Worm (Caenorhabditis elegans): ENCODE measurements around the gene Y54G11A.17.

Gene Y54G11A.17

ce11 chrII:14344166-14344565, 5.0 kb downstream of the Y54G11A.17 start, which contains the start of gene ddl-3:
ddl-3 (minus strand) TSS chrII:14344454.
- 0 out of 2 replicates have a peak, but pooled peaks have one; percentile 42 for TF ChIP-seq aptf-3 (GFP tag; IDR thresholded peaks at IDR 0.05)
- 0 out of 2 replicates have a peak, but pooled peaks have one; percentile 70 for TF ChIP-seq cebp-2 (GFP tag; IDR thresholded peaks at IDR 0.05)
- TF ChIP-seq pbrm-1 (GFP tag; IDR thresholded peaks at IDR 0.05): 0 out of 2 replicates have a peak, but pooled peaks have one; percentile 34
- 0 out of 2 replicates have a peak, but pooled peaks have one; percentile 21 for TF ChIP-seq madf-6 (GFP tag; IDR thresholded peaks at IDR 0.05)

ce11 chrII:14321225-14321624, 28.0 kb downstream of the Y54G11A.17 start:
- no peak for TF ChIP-seq F33H1.4 (GFP tag; IDR thresholded peaks at IDR 0.05)
- no peak for TF ChIP-seq nfya-2 (GFP tag; IDR thresholded peaks at IDR 0.05)
- TF ChIP-seq fkh-3 (tag; optimal IDR thresholded peaks at IDR 0.05): no peak
- no peak for TF ChIP-seq ztf-25 (GFP tag; IDR thresholded peaks at IDR 0.05)
- TF ChIP-seq F22D6.2 (tag; optimal IDR thresholded peaks at IDR 0.05): no peak
- TF ChIP-seq madf-10 (tag; optimal IDR thresholded peaks at IDR 0.05): no peak
- no peak for TF ChIP-seq tbx-9 (tag; optimal IDR thresholded peaks at IDR 0.05; ENCODE audit: borderline replicate concordance)
- TF ChIP-seq F10E7.11 (tag; optimal IDR thresholded peaks at IDR 0.05): no peak
- TF ChIP-seq lag-1 (GFP tag; IDR thresholded peaks at IDR 0.05): no peak
- TF ChIP-seq nfyb-1 (GFP tag; IDR thresholded peaks at IDR 0.05): no peak
- TF ChIP-seq ekl-4 (GFP tag; IDR thresholded peaks at IDR 0.05): no peak
- no peak for TF ChIP-seq nhr-27 (tag; optimal IDR thresholded peaks at IDR 0.05)
- TF ChIP-seq B0019.2 (GFP tag; conservative IDR thresholded peaks at IDR 0.05): no peak
- TF ChIP-seq F57C9.4 (tag; optimal IDR thresholded peaks at IDR 0.05): no peak
- TF ChIP-seq rpc-1 (optimal IDR thresholded peaks at IDR 0.05): no peak
- TF ChIP-seq rpc-1 (tag; optimal IDR thresholded peaks at IDR 0.05): no peak

ce11 chrII:14319227-14319626, 30.0 kb downstream of the Y54G11A.17 start:
- 0 out of 2 replicates have a peak, but pooled peaks have one; percentile 21 for TF ChIP-seq Y56A3A.18 (GFP tag; IDR thresholded peaks at IDR 0.05)
- TF ChIP-seq egrh-3 (GFP tag; IDR thresholded peaks at IDR 0.05): peak; percentile 85
- 0 out of 2 replicates have a peak, but pooled peaks have one; percentile 9 for TF ChIP-seq lin-26 (GFP tag; IDR thresholded peaks at IDR 0.05)
- TF ChIP-seq zfh-2 (GFP tag; conservative IDR thresholded peaks at IDR 0.05): peak; percentile 88; the same call in 1 of the 2 replicates
- TF ChIP-seq attf-5 (GFP tag; optimal IDR thresholded peaks at IDR 0.05): peak; percentile 11
- no peak for TF ChIP-seq let-526 (GFP tag; IDR thresholded peaks at IDR 0.05)

- TF ChIP-seq akir-1 (GFP tag; optimal IDR thresholded peaks at IDR 0.05) (peak; percentile 3), mxl-1 (tag; optimal IDR thresholded peaks at IDR 0.05) (no peak), egrh-3 (GFP tag; IDR thresholded peaks at IDR 0.05) (peak; percentile 68), ccch-3 (GFP tag; optimal IDR thresholded peaks at IDR 0.05) (no peak), F33H1.4 (GFP tag; IDR thresholded peaks at IDR 0.05) (no peak), zfh-2 (GFP tag; conservative IDR thresholded peaks at IDR 0.05) (peak; percentile 76; the same call in 1 of the 2 replicates), lin-54 (GFP tag; optimal IDR thresholded peaks at IDR 0.05) (no peak)
These were observed 31.2 kb downstream of the Y54G11A.17 start, which contains the start of gene Y54G11A.14 for ce11 chrII:14318027-14318426. Y54G11A.14 (plus strand) TSS chrII:14318158.

ce11 chrII:14312182-14312581, 37.0 kb downstream of the Y54G11A.17 start:
- TF ChIP-seq hmg-1.2 (GFP tag; IDR thresholded peaks at IDR 0.05) (no peak), tbp1 (GFP tag; optimal IDR thresholded peaks at IDR 0.05) (peak; percentile 9), F22D6.2 (tag; optimal IDR thresholded peaks at IDR 0.05) (no peak), snpc-1.3 (tag; optimal IDR thresholded peaks at IDR 0.05; ENCODE audit: insufficient read depth) (no peak), egl-44 (GFP tag; IDR thresholded peaks at IDR 0.05) (no peak), lsy-27 (tag; optimal IDR thresholded peaks at IDR 0.05; ENCODE audit: borderline replicate concordance, insufficient read depth) (no peak), lin-54 (GFP tag; optimal IDR thresholded peaks at IDR 0.05) (peak; percentile 38), ama-1 (optimal IDR thresholded peaks at IDR 0.05) (no peak), ama-1 (GFP tag; optimal IDR thresholded peaks at IDR 0.05) (no peak), ceh-100 (GFP tag; IDR thresholded peaks at IDR 0.05) (no peak), madf-6 (GFP tag; IDR thresholded peaks at IDR 0.05) (peak; percentile 94), madf-8 (GFP tag; conservative IDR thresholded peaks at IDR 0.05) (peak; percentile 81), D2030.7 (GFP tag; IDR thresholded peaks at IDR 0.05) (peak; percentile 65; the same call in 1 of the 2 replicates), sea-2 (GFP tag; IDR thresholded peaks at IDR 0.05) (no peak), ekl-4 (GFP tag; IDR thresholded peaks at IDR 0.05) (no peak), Y67H2A.10 (GFP tag; conservative IDR thresholded peaks at IDR 0.05) (no peak), F33H1.4 (GFP tag; IDR thresholded peaks at IDR 0.05) (peak; percentile 93), rec-8 (tag; optimal IDR thresholded peaks at IDR 0.05) (no peak)
